Fruit fly (Drosophila melanogaster) whole organism, embryonic: ENCODE measurements around the gene mTerf3.

ENCODE experiments used
- Asciz ChIP-seq: fragments of 200-800 bp; sonication (Bioruptor generic); optimal IDR thresholded peaks from 2 replicates; lab custom pipeline; 2017; ENCODE audit warnings: missing biosample characterization, mild to moderate bottlenecking, missing genetic modification characterization, missing genetic modification reagents
- Awh ChIP-seq: fragments of 200-800 bp; sonication (Bioruptor generic); IDR thresholded peaks from 2 replicates; pipeline ENCODE4, ENCODE4 v1.3.6; 2022; ENCODE audit warnings: missing biosample characterization, missing genetic modification characterization
- BEAF-32 ChIP-seq: fragments of 200-800 bp; sonication (Bioruptor generic); optimal IDR thresholded peaks from 3 replicates; lab custom pipeline; 2017; ENCODE audit warnings: missing biosample characterization, missing genetic modification characterization, mild to moderate bottlenecking, moderate library complexity, missing genetic modification reagents
- CG10274 ChIP-seq: fragments of 200-800 bp; sonication (Bioruptor generic); optimal IDR thresholded peaks from 3 replicates; lab custom pipeline; 2017; ENCODE audit warnings: missing biosample characterization, mild to moderate bottlenecking, missing genetic modification characterization
- CG15479 ChIP-seq: fragments of 200-800 bp; sonication (Bioruptor generic); optimal IDR thresholded peaks from 3 replicates; lab custom pipeline; 2019; ENCODE audit warnings: missing biosample characterization, mild to moderate bottlenecking, missing genetic modification characterization, moderate library complexity
- CG2199 ChIP-seq: fragments of 200-800 bp; sonication (Bioruptor generic); IDR thresholded peaks from 3 replicates; pipeline ENCODE4 v1.3.6; 2022; ENCODE audit warnings: missing biosample characterization, missing genetic modification characterization
- CG3838 ChIP-seq: fragments of 200-800 bp; sonication (Bioruptor generic); optimal IDR thresholded peaks from 3 replicates; lab custom pipeline; 2016; ENCODE audit warnings: missing biosample characterization, missing genetic modification characterization
- CG4328 ChIP-seq: fragments of 200-800 bp; sonication (Bioruptor generic); optimal IDR thresholded peaks from 3 replicates; lab custom pipeline; 2017; ENCODE audit warnings: missing biosample characterization, missing genetic modification reagents, missing genetic modification characterization
- CG4820 ChIP-seq: fragments of 200-800 bp; sonication (Bioruptor generic); optimal IDR thresholded peaks from 3 replicates; lab custom pipeline; 2016; ENCODE audit warnings: missing biosample characterization, missing genetic modification characterization
- CG4854 ChIP-seq: fragments of 200-800 bp; sonication (Bioruptor generic); optimal IDR thresholded peaks from 2 replicates; lab custom pipeline; 2016; ENCODE audit warnings: missing biosample characterization, missing genetic modification characterization, inconsistent platforms
- CG7786 ChIP-seq: fragments of 200-800 bp; sonication (Bioruptor generic); optimal IDR thresholded peaks from 2 replicates; lab custom pipeline; 2016; ENCODE audit warnings: missing biosample characterization, missing genetic modification characterization
- CG8478 ChIP-seq: fragments of >200 bp; optimal IDR thresholded peaks from 2 replicates; lab custom pipeline; 2018
- CG9876 ChIP-seq: fragments of 200-800 bp; sonication (Bioruptor generic); optimal IDR thresholded peaks from 2 replicates; lab custom pipeline; 2016; ENCODE audit warnings: missing biosample characterization, missing genetic modification characterization
- CkIIα-i1 ChIP-seq: fragments of 200-800 bp; sonication (Bioruptor generic); IDR thresholded peaks from 2 replicates; pipeline ENCODE4 v1.3.6; 2022; ENCODE audit warnings: missing biosample characterization, missing genetic modification characterization
- Dek ChIP-seq: fragments of 200-800 bp; sonication (Bioruptor generic); optimal IDR thresholded peaks from 3 replicates; lab custom pipeline; 2019; ENCODE audit warnings: missing biosample characterization, mild to moderate bottlenecking, missing genetic modification characterization, moderate library complexity
- Dfd ChIP-seq, 2 experiments: fragments of >200 bp; optimal IDR thresholded peaks; 2 replicates each; lab custom pipeline; 2017; ENCODE audit warnings: missing biosample characterization in 2 of 2, missing genetic modification characterization in 2 of 2
- E2f1 ChIP-seq: fragments of 200-800 bp; sonication (Bioruptor generic); IDR thresholded peaks from 2 replicates; pipeline ENCODE4 v1.3.6; 2022; ENCODE audit warnings: missing biosample characterization, missing genetic modification characterization
- ERR ChIP-seq: fragments of 200-800 bp; sonication (Bioruptor generic); optimal IDR thresholded peaks from 2 replicates; lab custom pipeline; 2016; ENCODE audit warnings: missing biosample characterization, missing genetic modification characterization
- HLH3B ChIP-seq: fragments of 200-800 bp; sonication (Bioruptor generic); IDR thresholded peaks from 2 replicates; pipeline ENCODE4 v1.3.6; 2022; ENCODE audit warnings: missing biosample characterization, missing genetic modification characterization
- HmgD ChIP-seq: fragments of 200-800 bp; sonication (Bioruptor generic); optimal IDR thresholded peaks from 3 replicates; lab custom pipeline; 2016; ENCODE audit warnings: missing biosample characterization, missing genetic modification characterization
- Hmr ChIP-seq: fragments of 200-800 bp; sonication (Bioruptor generic); optimal IDR thresholded peaks from 3 replicates; lab custom pipeline; 2017; ENCODE audit warnings: mild to moderate bottlenecking, missing biosample characterization, missing genetic modification reagents, missing genetic modification characterization
- Meics ChIP-seq: fragments of 200-800 bp; sonication (Bioruptor generic); optimal IDR thresholded peaks from 2 replicates; lab custom pipeline; 2017; ENCODE audit warnings: missing biosample characterization, mild to moderate bottlenecking, missing genetic modification characterization
- Nf-YA ChIP-seq: fragments of 200-800 bp; sonication (Bioruptor generic); IDR thresholded peaks from 2 replicates; pipeline ENCODE4 v1.3.6; 2022; ENCODE audit warnings: missing biosample characterization, missing genetic modification characterization
- NfI ChIP-seq: fragments of 200-800 bp; sonication (Bioruptor generic); optimal IDR thresholded peaks from 3 replicates; lab custom pipeline; 2018; ENCODE audit warnings: missing biosample characterization, mild to moderate bottlenecking, missing genetic modification characterization, moderate library complexity
- Optix ChIP-seq: fragments of 200-800 bp; sonication (Bioruptor generic); IDR thresholded peaks from 3 replicates; pipeline ENCODE4 v1.3.6; 2022; ENCODE audit warnings: missing biosample characterization, missing genetic modification characterization
- Poxn ChIP-seq: fragments of 200-800 bp; sonication (Bioruptor generic); IDR thresholded peaks from 2 replicates; pipeline ENCODE4 v1.3.6; 2022; ENCODE audit warnings: missing biosample characterization, missing genetic modification characterization
- Rfx ChIP-seq: fragments of 200-800 bp; sonication (Bioruptor generic); IDR thresholded peaks from 2 replicates; pipeline ENCODE4 v1.3.6; 2022; ENCODE audit warnings: missing biosample characterization, missing genetic modification characterization
- Six4 ChIP-seq: fragments of 200-800 bp; sonication (Bioruptor generic); optimal IDR thresholded peaks from 2 replicates; lab custom pipeline; 2016; ENCODE audit warnings: missing biosample characterization, missing genetic modification characterization
- ac ChIP-seq: fragments of 200-800 bp; sonication (Bioruptor generic); optimal IDR thresholded peaks from 3 replicates; lab custom pipeline; 2017; ENCODE audit warnings: missing biosample characterization, mild to moderate bottlenecking, missing genetic modification characterization
- cato ChIP-seq: fragments of 200-800 bp; sonication (Bioruptor generic); optimal IDR thresholded peaks from 2 replicates; lab custom pipeline; 2016; ENCODE audit warnings: missing biosample characterization, missing genetic modification characterization, borderline replicate concordance
- crc ChIP-seq: fragments of 200-800 bp; sonication (Bioruptor generic); optimal IDR thresholded peaks from 2 replicates; lab custom pipeline; 2016; ENCODE audit warnings: missing biosample characterization, missing genetic modification characterization
- eve ChIP-seq, 2 experiments: fragments of >200 bp; optimal IDR thresholded peaks; 2 replicates each; lab custom pipeline; 2017; ENCODE audit warnings: missing biosample characterization in 2 of 2, missing genetic modification characterization in 2 of 2
- exex ChIP-seq: fragments of 200-800 bp; sonication (Bioruptor generic); optimal IDR thresholded peaks from 4 replicates; lab custom pipeline; 2018; ENCODE audit warnings: missing biosample characterization, mild to moderate bottlenecking, missing genetic modification characterization, moderate library complexity
- fd64A ChIP-seq: fragments of 200-800 bp; sonication (Bioruptor generic); optimal IDR thresholded peaks from 3 replicates; lab custom pipeline; 2018; ENCODE audit warnings: missing biosample characterization, mild to moderate bottlenecking, missing genetic modification characterization
- ftz-f1 ChIP-seq: fragments of 200-800 bp; sonication (Bioruptor generic); optimal IDR thresholded peaks from 2 replicates; lab custom pipeline; 2016; ENCODE audit warnings: missing biosample characterization, missing genetic modification characterization
- ham ChIP-seq: fragments of 200-800 bp; sonication (Bioruptor generic); IDR thresholded peaks from 2 replicates; pipeline ENCODE4 v1.3.6; 2022; ENCODE audit warnings: missing biosample characterization, missing genetic modification characterization
- her ChIP-seq: fragments of 200-800 bp; sonication (Bioruptor generic); optimal IDR thresholded peaks from 2 replicates; lab custom pipeline; 2016; ENCODE audit warnings: missing biosample characterization, missing genetic modification characterization
- maf-S ChIP-seq: fragments of 200-800 bp; sonication (Bioruptor generic); optimal IDR thresholded peaks from 2 replicates; lab custom pipeline; 2016; ENCODE audit warnings: missing biosample characterization, missing genetic modification characterization
- ranshi ChIP-seq: fragments of 200-800 bp; sonication (Bioruptor generic); IDR thresholded peaks from 2 replicates; pipeline ENCODE4 v1.3.6; 2022; ENCODE audit warnings: missing biosample characterization, missing genetic modification characterization
- repo ChIP-seq: fragments of 200-800 bp; sonication (Bioruptor generic); optimal IDR thresholded peaks from 2 replicates; lab custom pipeline; 2016; ENCODE audit warnings: missing biosample characterization, missing genetic modification characterization
- sc ChIP-seq, 3 experiments: fragments of >200 bp in 2 of 3; fragments of 200-800 bp in 1 of 3; sonication (Bioruptor generic) in 1 of 3; optimal IDR thresholded peaks; 2 replicates in 2 of 3; 3 replicates in 1 of 3; lab custom pipeline; 2017; ENCODE audit warnings: mild to moderate bottlenecking in 1 of 3, missing biosample characterization in 1 of 3, missing genetic modification characterization in 1 of 3, missing genetic modification reagents in 1 of 3
- sens-2 ChIP-seq: fragments of 200-800 bp; sonication (Bioruptor generic); IDR thresholded peaks from 2 replicates; pipeline ENCODE4 v1.3.6; 2022; ENCODE audit warnings: missing biosample characterization, missing genetic modification characterization
- sima ChIP-seq: fragments of 200-800 bp; sonication (Bioruptor generic); optimal IDR thresholded peaks from 2 replicates; lab custom pipeline; 2016; ENCODE audit warnings: missing biosample characterization, missing genetic modification characterization
- slbo ChIP-seq: fragments of 200-800 bp; sonication (Bioruptor generic); IDR thresholded peaks from 2 replicates; pipeline ENCODE4 v1.3.6; 2022; ENCODE audit warnings: missing biosample characterization, missing genetic modification characterization
- slou ChIP-seq: fragments of 200-800 bp; sonication (Bioruptor generic); optimal IDR thresholded peaks from 3 replicates; lab custom pipeline; 2016; ENCODE audit warnings: missing biosample characterization, missing genetic modification characterization
- ssp ChIP-seq: fragments of 200-800 bp; sonication (Bioruptor generic); IDR thresholded peaks from 2 replicates; pipeline ENCODE4 v1.3.6; 2022; ENCODE audit warnings: missing biosample characterization, missing genetic modification characterization
- unpg ChIP-seq: fragments of 200-800 bp; sonication (Bioruptor generic); optimal IDR thresholded peaks from 3 replicates; lab custom pipeline; 2018; ENCODE audit warnings: missing biosample characterization, mild to moderate bottlenecking, missing genetic modification characterization, moderate library complexity
- z ChIP-seq: fragments of 200-800 bp; sonication (Bioruptor generic); IDR thresholded peaks from 3 replicates; pipeline ENCODE4 v1.3.6; 2022; ENCODE audit warnings: missing biosample characterization, missing genetic modification characterization
- zen ChIP-seq: fragments of 200-800 bp; sonication (Bioruptor generic); optimal IDR thresholded peaks from 3 replicates; lab custom pipeline; 2018; ENCODE audit warnings: missing biosample characterization, mild to moderate bottlenecking, missing genetic modification characterization, moderate library complexity

mTerf3 gene

dm6 chr3L:20493417-20494261 is 26.9 kb downstream of the mTerf3 start (continued):
- TF ChIP-seq CG4328 (GFP tag; lab: Kevin White, UChicago) (no peak), ssp (GFP tag; lab: Robert Waterston, UW) (no peak; the same call in none of the 2 replicates), Six4 (GFP tag; lab: Kevin White, UChicago) (peak; percentile 44), cato (GFP tag; lab: Kevin White, UChicago) (peak; percentile 11), CG7786 (GFP tag; lab: Kevin White, UChicago) (peak; percentile 42), Hmr (GFP tag; lab: Kevin White, UChicago) (peak; percentile 85), HLH3B (peak; percentile 81), CG4820 (GFP tag; lab: Kevin White, UChicago) (peak; percentile 44), Dek (tag; lab: Kevin White, UChicago) (peak; percentile 78), CG8478 (lab: Kevin White, UChicago) (no peak), BEAF-32 (GFP tag; lab: Kevin White, UChicago) (no peak), sima (no peak), fd64A (GFP tag; lab: Kevin White, UChicago) (peak; percentile 58), NfI (GFP tag; lab: Kevin White, UChicago) (peak; percentile 58), maf-S (GFP tag; lab: Kevin White, UChicago) (peak; percentile 30), repo (GFP tag; lab: Kevin White, UChicago) (no peak), crc (no peak), CkIIα-i1 (GFP tag; lab: Robert Waterston, UW) (no peak), exex (tag; lab: Kevin White, UChicago) (peak; percentile 32), Awh (peak; percentile 56), CG9876 (GFP tag; lab: Kevin White, UChicago) (no peak), slou (no peak), slbo (peak; percentile 83), zen (tag; lab: Kevin White, UChicago) (peak; percentile 18), CG15479 (peak; percentile 69), Poxn (GFP tag; lab: Robert Waterston, UW) (0 out of 2 replicates have a peak, but pooled peaks have one; percentile 34), ac (GFP tag; lab: Kevin White, UChicago) (no peak), CG3838 (GFP tag; lab: Kevin White, UChicago) (peak; percentile 37), ftz-f1 (GFP tag; lab: Kevin White, UChicago) (no peak), sc (optimal IDR thresholded peaks at IDR 0.05; lab: Kevin White, UChicago) (no peak), sc (GFP tag; optimal IDR thresholded peaks at IDR 0.05; lab: Kevin White, UChicago) (no peak), Rfx (GFP tag; lab: Robert Waterston, UW) (peak; percentile 83), Optix (GFP tag; lab: Robert Waterston, UW) (no peak), Asciz (GFP tag; lab: Kevin White, UChicago) (peak; percentile 53), CG2199 (no peak), Dfd (GFP tag; optimal IDR thresholded peaks at IDR 0.05; lab: Kevin White, UChicago) (no peak), ham (GFP tag; lab: Robert Waterston, UW) (no peak), unpg (peak; percentile 83), CG10274 (GFP tag; lab: Kevin White, UChicago) (peak; percentile 43), E2f1 (GFP tag; lab: Robert Waterston, UW) (peak; percentile 80; the same call in 1 of the 2 replicates), Meics (GFP tag; lab: Kevin White, UChicago) (peak; percentile 80), sens-2 (GFP tag; lab: Robert Waterston, UW) (0 out of 2 replicates have a peak, but pooled peaks have one; percentile 20), her (GFP tag; lab: Kevin White, UChicago) (peak; percentile 32), CG4854 (peak; percentile 6), ranshi (GFP tag; lab: Robert Waterston, UW) (peak; percentile 48; the same call in 1 of the 2 replicates), ERR (GFP tag; lab: Kevin White, UChicago) (no peak), eve (GFP tag; optimal IDR thresholded peaks at IDR 0.05; lab: Kevin White, UChicago) (peak in 1 of 2 experiments; percentile 47), Nf-YA (GFP tag; lab: Robert Waterston, UW) (peak; percentile 71), HmgD (GFP tag; lab: Kevin White, UChicago) (no peak), z (GFP tag; lab: Robert Waterston, UW) (no peak)
